Worm (Caenorhabditis elegans) whole organism, midembryonic: ENCODE results near the gene C07H4.1.

Experiments used
- T22C8.4 ChIP-seq: fragments of 200-800 bp; sonication (Bioruptor generic); IDR thresholded peaks from 2 replicates; pipeline ENCODE4 v1.3.6; 2022; ENCODE audit warnings: missing genetic modification characterization, missing compliant biosample characterization
- flt-1 ChIP-seq: fragments of 200-800 bp; sonication (Bioruptor generic); IDR thresholded peaks from 2 replicates; pipeline ENCODE4 v1.3.6; 2022; ENCODE audit warnings: missing genetic modification characterization, missing compliant biosample characterization
- tab-1 ChIP-seq: fragments of 200-800 bp; sonication (Bioruptor generic); IDR thresholded peaks from 2 replicates; pipeline ENCODE4 v1.3.6; 2022; ENCODE audit warnings: missing genetic modification characterization, missing compliant biosample characterization
- ztf-23 ChIP-seq: fragments of 200-800 bp; sonication (Bioruptor generic); IDR thresholded peaks from 2 replicates; pipeline ENCODE4 v1.3.6; 2022; ENCODE audit warnings: missing genetic modification reagents, missing genetic modification characterization, missing compliant biosample characterization

ce11 chrII:9127379-9127778, 33.9 kb upstream of the C07H4.1 start:
- TF ChIP-seq flt-1 (GFP tag; lab: Robert Waterston, UW) (no peak), T22C8.4 (GFP tag; lab: Robert Waterston, UW) (no peak), tab-1 (no peak), ztf-23 (GFP tag; lab: Robert Waterston, UW) (no peak)
